Worm (Caenorhabditis elegans) whole organism, L4 larva: ENCODE measurements around the gene C35A11.3.

ENCODE experiments used
- ces-1 ChIP-seq: fragments of 150-350 bp; sonication (generic microtip); optimal IDR thresholded peaks from 4 replicates; lab custom pipeline; 2014; ENCODE audit warnings: missing biosample characterization, missing genetic modification reagents, missing genetic modification characterization
- egl-27 ChIP-seq: sonication (generic microtip); optimal IDR thresholded peaks from 3 replicates; lab custom pipeline; 2017; ENCODE audit warnings: missing biosample characterization, missing genetic modification reagents, missing genetic modification characterization
- mxl-2 ChIP-seq: fragments of 200-800 bp; sonication (Bioruptor generic); conservative IDR thresholded peaks from 2 replicates; pipeline ENCODE4 v1.3.6; 2022; ENCODE audit warnings: missing genetic modification reagents, missing genetic modification characterization, missing compliant biosample characterization
- nhr-11 ChIP-seq: fragments of 150-350 bp; optimal IDR thresholded peaks from 2 replicates; lab custom pipeline; 2014; ENCODE audit warnings: missing biosample characterization, missing genetic modification characterization
- nhr-6 ChIP-seq: fragments of 150-350 bp; optimal IDR thresholded peaks from 2 replicates; lab custom pipeline; 2014; ENCODE audit warnings: missing biosample characterization, missing genetic modification characterization
- pha-4 ChIP-seq, 2 experiments: fragments of 150-350 bp in 1 of 2; fragments of 200-800 bp in 1 of 2; sonication (Bioruptor generic) in 1 of 2; IDR thresholded peaks in 1 of 2; optimal IDR thresholded peaks in 1 of 2; 2 replicates each; pipeline versions ENCODE4 v1.3.6 to Lab custom; 2014 to 2022; ENCODE audit warnings: missing genetic modification characterization in 2 of 2, missing genetic modification reagents in 2 of 2, missing biosample characterization in 1 of 2, missing compliant biosample characterization in 1 of 2
- skn-1 ChIP-seq: fragments of 150-350 bp; optimal IDR thresholded peaks from 2 replicates; lab custom pipeline; 2014; ENCODE audit warnings: missing biosample characterization, missing genetic modification characterization
- zfp-3 ChIP-seq: fragments of 200-800 bp; sonication (Bioruptor generic); conservative IDR thresholded peaks from 2 replicates; pipeline ENCODE4 v1.3.6; 2022; ENCODE audit warnings: missing genetic modification reagents, missing genetic modification characterization, missing compliant biosample characterization
- zip-11 ChIP-seq: fragments of 200-800 bp; sonication (Bioruptor generic); IDR thresholded peaks from 2 replicates; pipeline ENCODE4 v1.3.6; 2022; ENCODE audit warnings: missing genetic modification characterization, missing compliant biosample characterization

DNA sequence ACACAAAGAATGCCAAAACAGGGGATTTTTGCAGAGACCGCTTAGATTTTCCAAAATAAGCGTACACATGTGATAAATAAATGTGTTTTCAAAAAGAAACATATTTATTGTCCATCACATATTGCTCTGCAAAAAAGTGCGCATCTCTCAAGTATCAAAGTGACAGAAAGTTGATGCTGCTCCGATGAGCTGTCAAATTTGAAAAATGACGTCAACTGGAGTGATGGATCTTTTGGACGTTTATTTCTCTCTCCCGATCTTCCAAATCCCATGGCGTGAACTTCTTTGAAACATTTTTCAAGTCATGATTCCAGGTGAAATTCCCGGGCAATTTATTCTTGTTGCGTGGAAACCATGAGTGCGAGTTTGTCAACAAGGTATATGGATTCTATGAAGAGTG is 36.7 kb downstream of the C35A11.3 start:
- TF ChIP-seq nhr-11 (tag; lab: Kevin White, UChicago): no peak
- TF ChIP-seq zip-11: no peak
- no peak for TF ChIP-seq ces-1 (GFP tag; lab: Kevin White, UChicago)
- no peak for TF ChIP-seq pha-4 (GFP tag; IDR thresholded peaks at IDR 0.05; lab: Robert Waterston, UW)
- no peak for TF ChIP-seq pha-4 (tag; optimal IDR thresholded peaks at IDR 0.05; lab: Kevin White, UChicago)
- TF ChIP-seq skn-1 (tag; lab: Kevin White, UChicago): no peak
- TF ChIP-seq zfp-3 (GFP tag; lab: Robert Waterston, UW): no peak
- TF ChIP-seq nhr-6: no peak
- no peak for TF ChIP-seq egl-27 (tag; lab: Kevin White, UChicago)
- no peak for TF ChIP-seq mxl-2 (GFP tag; lab: Robert Waterston, UW)
